Fruit fly (Drosophila melanogaster): ENCODE results near the gene CG4022.

The CG4022 gene

DNA sequence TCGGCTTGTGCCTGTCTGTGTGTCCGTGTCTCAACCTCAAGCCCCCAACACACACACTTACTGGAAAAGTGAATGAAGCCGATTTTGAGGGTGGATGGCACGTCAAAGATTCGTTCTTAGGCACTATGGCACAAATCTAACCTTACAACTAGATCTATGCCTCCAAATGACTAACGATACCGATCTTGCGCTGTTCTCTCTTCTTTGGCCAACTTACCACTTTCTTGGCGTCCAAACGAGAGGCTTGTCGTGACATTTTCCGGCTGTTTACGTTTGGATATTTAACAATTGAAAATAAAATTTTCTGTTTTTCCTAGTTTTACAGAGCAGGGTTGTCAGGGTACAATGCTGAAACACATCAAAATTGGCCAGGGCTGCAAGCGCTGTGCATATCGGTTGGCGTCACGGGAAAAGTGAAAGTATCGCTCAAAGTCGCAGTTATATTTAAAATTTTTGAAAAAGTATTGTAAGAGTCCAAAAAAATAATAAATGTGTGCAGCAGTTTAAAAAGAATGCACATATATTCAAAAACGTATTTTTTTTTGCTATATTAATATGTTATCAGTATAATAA, 31.4 kb upstream of the CG4022 start, which contains the start of the genes Bet3 and Nf-YA (continued):
- TF ChIP-seq hb (GFP tag; IDR thresholded peaks at IDR 0.05; ENCODE audit: partially characterized antibody) (peak; percentile 84), Hr3 (GFP tag; optimal IDR thresholded peaks at IDR 0.05) (peak; percentile 50), CG10274 (GFP tag; optimal IDR thresholded peaks at IDR 0.05) (no peak), CG30020 (tag; optimal IDR thresholded peaks at IDR 0.05) (peak; percentile 68), CG4404 (GFP tag; IDR thresholded peaks at IDR 0.05) (no peak), Mad (GFP tag; optimal IDR thresholded peaks at IDR 0.05) (no peak), fd64A (GFP tag; optimal IDR thresholded peaks at IDR 0.05) (no peak), prd (optimal IDR thresholded peaks at IDR 0.05) (no peak), prd (GFP tag; IDR thresholded peaks at IDR 0.05) (peak; percentile 64; the same call in 2 of the 3 replicates), CG3163 (GFP tag; optimal IDR thresholded peaks at IDR 0.05) (peak; percentile 17), Ets65A (GFP tag) (peak; percentile 97), Mes4 (GFP tag; optimal IDR thresholded peaks at IDR 0.05) (no peak), CG18619 (GFP tag; optimal IDR thresholded peaks at IDR 0.05) (peak; percentile 34), insv (GFP tag; optimal IDR thresholded peaks at IDR 0.05) (no peak), Med (GFP tag) (peak; percentile 94), CG12769 (tag; optimal IDR thresholded peaks at IDR 0.05) (peak; percentile 43), kah (GFP tag; optimal IDR thresholded peaks at IDR 0.05) (no peak), Gug (GFP tag; IDR thresholded peaks at IDR 0.05) (peak; percentile 81), CG11247 (GFP tag; IDR thresholded peaks at IDR 0.05) (peak; percentile 61), E2f1 (GFP tag; IDR thresholded peaks at IDR 0.05) (peak; percentile 19; the same call in 1 of the 2 replicates), Blimp-1 (GFP tag; optimal IDR thresholded peaks at IDR 0.05) (peak; percentile 99), slou (GFP tag; optimal IDR thresholded peaks at IDR 0.05) (peak; percentile 41), Atf-2 (GFP tag; optimal IDR thresholded peaks at IDR 0.05) (no peak), CG14014 (GFP tag; IDR thresholded peaks at IDR 0.05) (peak; percentile 49; the same call in 1 of the 2 replicates), CG6272 (GFP tag; IDR thresholded peaks at IDR 0.05) (peak; percentile 59; the same call in 1 of the 2 replicates), CG12155 (GFP tag; optimal IDR thresholded peaks at IDR 0.05) (peak; percentile 42), CG8359 (GFP tag; optimal IDR thresholded peaks at IDR 0.05; ENCODE audit: borderline replicate concordance) (no peak), CG3726 (GFP tag; IDR thresholded peaks at IDR 0.05) (no peak), seq (GFP tag; IDR thresholded peaks at IDR 0.05) (no peak), hbn (GFP tag; IDR thresholded peaks at IDR 0.05; ENCODE audit: partially characterized antibody) (peak; percentile 87), bab2 (GFP tag; optimal IDR thresholded peaks at IDR 0.05) (no peak), Dref (GFP tag; IDR thresholded peaks at IDR 0.05) (peak; percentile 68), zen (tag; optimal IDR thresholded peaks at IDR 0.05) (peak; percentile 31), sens (GFP tag) (peak; percentile 92), pum (GFP tag; optimal IDR thresholded peaks at IDR 0.05) (peak; percentile 76), az2 (GFP tag; optimal IDR thresholded peaks at IDR 0.05) (peak; percentile 44), CG1529 (GFP tag; optimal IDR thresholded peaks at IDR 0.05) (no peak), Hsf (GFP tag; optimal IDR thresholded peaks at IDR 0.05) (peak; percentile 60), CG15479 (GFP tag; optimal IDR thresholded peaks at IDR 0.05) (no peak), CG14441 (GFP tag; IDR thresholded peaks at IDR 0.05) (peak; percentile 59), CG6254 (GFP tag; optimal IDR thresholded peaks at IDR 0.05) (no peak), Elba2 (GFP tag; optimal IDR thresholded peaks at IDR 0.05) (peak; percentile 7), Antp (GFP tag; optimal IDR thresholded peaks at IDR 0.05) (peak; percentile 61), Ssrp (tag; optimal IDR thresholded peaks at IDR 0.05) (peak; percentile 44), Dfd (GFP tag; optimal IDR thresholded peaks at IDR 0.05) (no peak), hkb (optimal IDR thresholded peaks at IDR 0.05) (no peak), hkb (GFP tag; IDR thresholded peaks at IDR 0.05) (no peak), Ets97D (GFP tag; optimal IDR thresholded peaks at IDR 0.05) (peak; percentile 55), pzg (GFP tag; optimal IDR thresholded peaks at IDR 0.05) (peak; percentile 79), CG11695 (GFP tag; IDR thresholded peaks at IDR 0.05) (no peak), trem (tag; optimal IDR thresholded peaks at IDR 0.05) (peak; percentile 62), PHDP (tag; optimal IDR thresholded peaks at IDR 0.05) (no peak)

Measured in whole organism, embryonic.